Worm (Caenorhabditis elegans) whole organism, L1 larva: ENCODE data around the gene esyt-2.

Experiments
- C34B4.2 ChIP-seq: sonication (generic microtip); optimal IDR thresholded peaks from 2 replicates; lab custom pipeline; 2017; ENCODE audit warnings: mild to moderate bottlenecking, missing genetic modification characterization, missing compliant biosample characterization
- F16B12.6 ChIP-seq: fragments of 150-350 bp; optimal IDR thresholded peaks from 2 replicates; lab custom pipeline; 2014; ENCODE audit warnings: missing biosample characterization, missing genetic modification characterization
- Y116A8C.19 ChIP-seq: sonication (generic microtip); optimal IDR thresholded peaks from 2 replicates; lab custom pipeline; 2016; ENCODE audit warnings: missing compliant biosample characterization, missing genetic modification characterization, borderline replicate concordance
- aha-1 ChIP-seq: fragments of 150-350 bp; optimal IDR thresholded peaks from 2 replicates; lab custom pipeline; 2014; ENCODE audit warnings: missing biosample characterization, missing genetic modification characterization
- alr-1 ChIP-seq: fragments of 200-800 bp; sonication (Bioruptor generic); optimal IDR thresholded peaks from 2 replicates; lab custom pipeline; 2018; ENCODE audit warnings: borderline replicate concordance, mild to moderate bottlenecking, missing genetic modification characterization, missing compliant biosample characterization
- blmp-1 ChIP-seq: fragments of 150-350 bp; optimal IDR thresholded peaks from 2 replicates; lab custom pipeline; 2014; ENCODE audit warnings: missing biosample characterization, missing genetic modification characterization
- ceh-63 ChIP-seq: fragments of 200-800 bp; sonication (Bioruptor generic); optimal IDR thresholded peaks from 2 replicates; lab custom pipeline; 2018; ENCODE audit warnings: mild to moderate bottlenecking, missing genetic modification characterization, missing compliant biosample characterization
- ceh-82 ChIP-seq, 3 experiments: fragments of 150-350 bp in 1 of 3; sonication (generic microtip) in 2 of 3; optimal IDR thresholded peaks; 2 replicates each; lab custom pipeline; 2014 to 2017; ENCODE audit warnings: missing biosample characterization in 3 of 3, missing genetic modification characterization in 3 of 3
- ces-1 ChIP-seq: fragments of 150-350 bp; optimal IDR thresholded peaks from 2 replicates; lab custom pipeline; 2014; ENCODE audit warnings: missing biosample characterization, missing genetic modification reagents, missing genetic modification characterization
- dpl-1 ChIP-seq, 3 experiments: fragments of 150-350 bp in 2 of 3; sonication (generic microtip) in 1 of 3; optimal IDR thresholded peaks; 2 replicates each; lab custom pipeline; 2014 to 2017; ENCODE audit warnings: missing biosample characterization in 3 of 3, missing genetic modification characterization in 3 of 3, missing genetic modification reagents in 3 of 3
- elt-3 ChIP-seq, 6 experiments: fragments of 150-350 bp in 1 of 6; sonication (generic microtip); optimal IDR thresholded peaks; 2 replicates each; lab custom pipeline; 2017 to 2018; ENCODE audit warnings: missing biosample characterization in 6 of 6, missing genetic modification characterization in 6 of 6, inconsistent platforms in 1 of 6
- ets-5 ChIP-seq: fragments of 200-800 bp; sonication (Bioruptor generic); IDR thresholded peaks from 2 replicates; pipeline ENCODE4 v1.3.6; 2022; ENCODE audit warnings: missing genetic modification characterization, missing compliant biosample characterization
- fkh-4 ChIP-seq: sonication (generic microtip); optimal IDR thresholded peaks from 2 replicates; lab custom pipeline; 2016; ENCODE audit warnings: missing compliant biosample characterization, missing genetic modification characterization, borderline replicate concordance
- fkh-8 ChIP-seq: sonication (generic microtip); optimal IDR thresholded peaks from 2 replicates; lab custom pipeline; 2016; ENCODE audit warnings: mild to moderate bottlenecking, missing genetic modification characterization, missing compliant biosample characterization
- fos-1 ChIP-seq: fragments of 150-350 bp; optimal IDR thresholded peaks from 2 replicates; lab custom pipeline; 2014; ENCODE audit warnings: missing biosample characterization, missing genetic modification characterization
- hlh-17 ChIP-seq: fragments of 200-800 bp; sonication (Bioruptor generic); optimal IDR thresholded peaks from 2 replicates; lab custom pipeline; 2018; ENCODE audit warnings: missing genetic modification characterization, mild to moderate bottlenecking, missing compliant biosample characterization, moderate library complexity, borderline replicate concordance
- irx-1 ChIP-seq: sonication (generic microtip); optimal IDR thresholded peaks from 2 replicates; lab custom pipeline; 2016; ENCODE audit warnings: missing genetic modification characterization, missing compliant biosample characterization
- jun-1 ChIP-seq: fragments of 150-350 bp; optimal IDR thresholded peaks from 2 replicates; lab custom pipeline; 2014; ENCODE audit warnings: missing biosample characterization, missing genetic modification reagents, missing genetic modification characterization
- lin-13 ChIP-seq: fragments of 150-350 bp; optimal IDR thresholded peaks from 2 replicates; lab custom pipeline; 2014; ENCODE audit warnings: missing biosample characterization, missing genetic modification reagents, missing genetic modification characterization
- lin-35 ChIP-seq, 2 experiments: fragments of 150-350 bp; optimal IDR thresholded peaks; 2 replicates each; lab custom pipeline; 2014; ENCODE audit warnings: missing biosample characterization in 2 of 2, missing genetic modification characterization in 2 of 2, missing genetic modification reagents in 2 of 2
- lin-39 ChIP-seq: fragments of 150-350 bp; optimal IDR thresholded peaks from 2 replicates; lab custom pipeline; 2014; ENCODE audit warnings: missing biosample characterization, missing genetic modification reagents, missing genetic modification characterization
- lsy-2 ChIP-seq, 2 experiments: fragments of 150-350 bp; optimal IDR thresholded peaks; 2 replicates each; lab custom pipeline; 2014; ENCODE audit warnings: missing biosample characterization in 2 of 2, missing genetic modification characterization in 2 of 2
- mdl-1 ChIP-seq, 2 experiments: fragments of 150-350 bp; optimal IDR thresholded peaks; 2 replicates each; lab custom pipeline; 2014 to 2017; ENCODE audit warnings: missing biosample characterization in 2 of 2, missing genetic modification characterization in 2 of 2, inconsistent platforms in 1 of 2
- nhr-19 ChIP-seq: fragments of 200-800 bp; sonication (Bioruptor generic); conservative IDR thresholded peaks from 2 replicates; pipeline ENCODE4 v1.3.6; 2022; ENCODE audit warnings: missing genetic modification characterization, missing compliant biosample characterization
- nhr-20 ChIP-seq: sonication (generic microtip); optimal IDR thresholded peaks from 2 replicates; lab custom pipeline; 2016; ENCODE audit warnings: mild to moderate bottlenecking, missing genetic modification characterization, missing compliant biosample characterization
- nhr-28 ChIP-seq: fragments of 150-350 bp; optimal IDR thresholded peaks from 2 replicates; lab custom pipeline; 2014; ENCODE audit warnings: missing biosample characterization, missing genetic modification characterization
- nhr-71 ChIP-seq: sonication (generic microtip); optimal IDR thresholded peaks from 2 replicates; lab custom pipeline; 2016; ENCODE audit warnings: mild to moderate bottlenecking, missing genetic modification characterization, moderate library complexity, missing compliant biosample characterization
- nhr-90 ChIP-seq: sonication (generic microtip); optimal IDR thresholded peaks from 2 replicates; lab custom pipeline; 2016; ENCODE audit warnings: mild to moderate bottlenecking, missing genetic modification characterization, missing compliant biosample characterization; ENCODE audit not compliant: poor library complexity
- pag-3 ChIP-seq: sonication (generic microtip); optimal IDR thresholded peaks from 2 replicates; lab custom pipeline; 2017; ENCODE audit warnings: missing genetic modification characterization, mild to moderate bottlenecking, missing compliant biosample characterization, antibody characterized with exemption, borderline replicate concordance; ENCODE audit not compliant: insufficient read depth
- skn-1 ChIP-seq: fragments of 150-350 bp; optimal IDR thresholded peaks from 2 replicates; lab custom pipeline; 2014; ENCODE audit warnings: missing biosample characterization, missing genetic modification characterization
- snpc-4 ChIP-seq: fragments of 150-350 bp; optimal IDR thresholded peaks from 2 replicates; lab custom pipeline; 2014; ENCODE audit warnings: missing biosample characterization, missing genetic modification characterization
- sox-4 ChIP-seq: sonication (generic microtip); optimal IDR thresholded peaks from 2 replicates; lab custom pipeline; 2016; ENCODE audit warnings: missing genetic modification characterization, missing compliant biosample characterization
- sptf-1 ChIP-seq: fragments of 150-350 bp; optimal IDR thresholded peaks from 2 replicates; lab custom pipeline; 2014; ENCODE audit warnings: missing biosample characterization, missing genetic modification characterization
- tlp-1 ChIP-seq: fragments of 150-350 bp; optimal IDR thresholded peaks from 2 replicates; lab custom pipeline; 2014; ENCODE audit warnings: missing biosample characterization, missing genetic modification characterization
- unc-30 ChIP-seq: sonication (generic microtip); optimal IDR thresholded peaks from 2 replicates; lab custom pipeline; 2017; ENCODE audit warnings: missing biosample characterization, missing genetic modification characterization
- unc-86 ChIP-seq: sonication (generic microtip); optimal IDR thresholded peaks from 2 replicates; lab custom pipeline; 2016; ENCODE audit warnings: missing genetic modification characterization, missing compliant biosample characterization
- unc-98 ChIP-seq: fragments of 200-800 bp; sonication (Bioruptor generic); IDR thresholded peaks from 2 replicates; pipeline ENCODE4 v1.3.6; 2022; ENCODE audit warnings: missing genetic modification characterization, missing compliant biosample characterization
- xbp-1 ChIP-seq: sonication (generic microtip); optimal IDR thresholded peaks from 2 replicates; lab custom pipeline; 2016; ENCODE audit warnings: missing genetic modification characterization, missing compliant biosample characterization

The esyt-2 gene

DNA sequence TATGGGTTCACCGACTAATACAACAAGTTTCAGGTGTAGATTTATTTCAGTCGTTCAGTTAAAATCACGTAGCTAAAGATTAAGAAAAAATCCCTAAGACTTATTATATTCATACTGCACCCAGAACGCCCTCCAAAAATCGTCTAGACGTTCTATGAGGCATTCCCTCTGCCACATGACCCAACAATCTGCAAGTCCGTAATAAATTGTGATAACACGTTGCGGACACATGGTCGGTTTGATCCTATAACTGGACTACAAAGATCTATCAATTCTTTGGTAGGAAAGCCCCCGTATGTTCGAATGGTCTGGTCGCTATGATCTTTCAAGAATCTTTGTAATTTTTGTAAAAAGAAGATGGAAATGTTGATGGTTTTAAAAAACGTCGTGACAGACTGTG lies 14.8 kb downstream of the esyt-2 start (continued):
- TF ChIP-seq dpl-1 (GFP tag; optimal IDR thresholded peaks at IDR 0.05; lab: Kevin White, UChicago) (peak in 1 of 3 experiments; percentile 13), nhr-71 (tag; lab: Kevin White, UChicago) (no peak), elt-3 (tag; optimal IDR thresholded peaks at IDR 0.05; lab: Kevin White, UChicago) (peak in 1 of 6 experiments; percentile 72), aha-1 (tag; lab: Kevin White, UChicago) (no peak), nhr-90 (tag; lab: Kevin White, UChicago) (no peak)

DNA sequence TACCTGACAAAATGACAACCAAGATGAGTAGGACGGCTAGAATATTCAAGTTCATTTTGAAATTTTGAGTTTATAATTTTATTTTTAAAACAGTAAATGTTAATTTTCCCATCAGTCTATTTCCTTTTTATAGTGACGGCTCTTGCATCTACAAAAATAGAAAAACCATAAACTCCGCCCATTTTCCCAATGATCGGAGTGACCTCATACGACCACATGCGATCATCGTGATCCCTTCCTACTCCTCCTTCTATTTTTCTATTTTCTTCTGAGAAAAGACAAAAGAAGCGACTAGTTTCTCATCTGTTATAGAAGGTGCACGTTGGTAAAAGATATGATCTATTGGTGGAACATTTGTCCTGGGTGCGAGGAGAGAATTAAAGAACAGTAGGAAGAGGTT lies 15.3 kb downstream of the esyt-2 start, which contains the start of gene C23G10.11:
Gene C23G10.11, minus strand, starts transcription at position 101 of the 400 bp plus-strand sequence.
- TF ChIP-seq C34B4.2 (tag; lab: Kevin White, UChicago) (no peak), nhr-19 (GFP tag; lab: Robert Waterston, UW) (no peak), pag-3 (tag; lab: Kevin White, UChicago) (no peak), mdl-1 (tag; optimal IDR thresholded peaks at IDR 0.05; lab: Kevin White, UChicago) (peak in 1 of 2 experiments; percentile 16), sox-4 (tag; lab: Kevin White, UChicago) (no peak), irx-1 (tag; lab: Kevin White, UChicago) (no peak), xbp-1 (tag; lab: Kevin White, UChicago) (no peak), ces-1 (no peak), unc-30 (no peak), fkh-4 (no peak), lin-35 (GFP tag; optimal IDR thresholded peaks at IDR 0.05; lab: Kevin White, UChicago) (no peak), ets-5 (GFP tag; lab: Robert Waterston, UW) (no peak), hlh-17 (no peak), lin-13 (GFP tag; lab: Kevin White, UChicago) (no peak), ceh-82 (tag; optimal IDR thresholded peaks at IDR 0.05; lab: Kevin White, UChicago) (no peak), fos-1 (tag; lab: Kevin White, UChicago) (no peak), nhr-71 (tag; lab: Kevin White, UChicago) (no peak), lin-39 (tag; lab: Kevin White, UChicago) (no peak), skn-1 (tag; lab: Kevin White, UChicago) (no peak), lsy-2 (tag; optimal IDR thresholded peaks at IDR 0.05; lab: Kevin White, UChicago) (peak in 1 of 2 experiments; percentile 12), unc-86 (tag; lab: Kevin White, UChicago) (no peak), F16B12.6 (no peak), blmp-1 (tag; lab: Kevin White, UChicago) (peak; percentile 57), alr-1 (tag; lab: Kevin White, UChicago) (no peak), sptf-1 (tag; lab: Kevin White, UChicago) (no peak), Y116A8C.19 (tag; lab: Kevin White, UChicago) (no peak), ceh-63 (GFP tag; lab: Kevin White, UChicago) (no peak), snpc-4 (no peak), jun-1 (tag; lab: Kevin White, UChicago) (no peak), elt-3 (tag; optimal IDR thresholded peaks at IDR 0.05; lab: Kevin White, UChicago) (peak in 1 of 6 experiments; percentile 25), tlp-1 (no peak), nhr-20 (tag; lab: Kevin White, UChicago) (no peak), nhr-28 (no peak), unc-98 (no peak)
- TF ChIP-seq, all 84 proteins: peak for 4

ce11 chrIII:6213915-6214314 lies 16.9 kb downstream of the esyt-2 start, which contains the start of gene C23G10.10:
C23G10.10 (minus strand) TSS chrIII:6214015.
- peak; percentile 34 for TF ChIP-seq fkh-8 (tag; lab: Kevin White, UChicago)
- TF ChIP-seq ceh-63 (GFP tag; lab: Kevin White, UChicago), result no peak
